Comparison of ENCODE assay signal across 4 fruit fly cellular contexts in genomic region chrX:2197414-2198271, dm6.
TF ChIP-seq lines count a peak whose summit lies in the region.

No protein-coding gene starts in this region.

- no peak for TF ChIP-seq CTCF in whole organism, embryonic (GFP tag; optimal IDR thresholded peaks at IDR 0.05; lab: Kevin White, UChicago)

TF ChIP-seq in whole organism, embryonic, 481 proteins besides CTCF, POLR2A, EP300 and RAD21:
- TF ChIP-seq CG4820 (GFP tag; optimal IDR thresholded peaks at IDR 0.05; lab: Kevin White, UChicago) (peak; percentile 7), cato (GFP tag; optimal IDR thresholded peaks at IDR 0.05; lab: Kevin White, UChicago; ENCODE audit: borderline replicate concordance) (no peak), cas (GFP tag; IDR thresholded peaks at IDR 0.05; lab: Robert Waterston, UW) (no peak), gem (tag; optimal IDR thresholded peaks at IDR 0.05; lab: Kevin White, UChicago) (peak; percentile 2), Med (GFP tag; lab: Kevin White, UChicago) (peak; percentile 29), CG14441 (GFP tag; IDR thresholded peaks at IDR 0.05; lab: Robert Waterston, UW) (no peak), CG3407 (GFP tag; optimal IDR thresholded peaks at IDR 0.05; lab: Kevin White, UChicago) (no peak), sug (tag; optimal IDR thresholded peaks at IDR 0.05; lab: Kevin White, UChicago) (peak; percentile 93), CG12659 (GFP tag; optimal IDR thresholded peaks at IDR 0.05; lab: Kevin White, UChicago) (no peak), CG34376 (GFP tag; optimal IDR thresholded peaks at IDR 0.05; lab: Kevin White, UChicago) (peak; percentile 22), prd (optimal IDR thresholded peaks at IDR 0.05; lab: Kevin White, UChicago) (no peak), prd (GFP tag; IDR thresholded peaks at IDR 0.05; lab: Robert Waterston, UW) (no peak)
TF ChIP-seq in whole organism, embryonic: peak in this region for 5.

TF ChIP-seq in whole organism, prepupa, 60 proteins besides CTCF, POLR2A, EP300 and RAD21:
- no peak for TF ChIP-seq CG8119 (GFP tag; IDR thresholded peaks at IDR 0.05; lab: Robert Waterston, UW)
- no peak for TF ChIP-seq Met (GFP tag; optimal IDR thresholded peaks at IDR 0.05; lab: Kevin White, UChicago)
- TF ChIP-seq salr (GFP tag; optimal IDR thresholded peaks at IDR 0.05; lab: Kevin White, UChicago) = no peak
- TF ChIP-seq Gug (GFP tag; IDR thresholded peaks at IDR 0.05; lab: Robert Waterston, UW) = no peak
- TF ChIP-seq topi (GFP tag; optimal IDR thresholded peaks at IDR 0.05; lab: Kevin White, UChicago) = peak; percentile 22
- peak; percentile 68 for TF ChIP-seq Sox14 (GFP tag; optimal IDR thresholded peaks at IDR 0.05; lab: Kevin White, UChicago)
- no peak for TF ChIP-seq achi (GFP tag; optimal IDR thresholded peaks at IDR 0.05; lab: Kevin White, UChicago)
- TF ChIP-seq Ets21C (GFP tag; optimal IDR thresholded peaks at IDR 0.05; lab: Kevin White, UChicago) = no peak
- no peak for TF ChIP-seq CG6276 (GFP tag; optimal IDR thresholded peaks at IDR 0.05; lab: Kevin White, UChicago)
- TF ChIP-seq Eip93F (GFP tag; optimal IDR thresholded peaks at IDR 0.05; lab: Kevin White, UChicago) = peak; percentile 54
- TF ChIP-seq Eip78C (GFP tag; lab: Kevin White, UChicago) = peak; percentile 67
- TF ChIP-seq svp (GFP tag; lab: Kevin White, UChicago) = peak; percentile 98
- peak; percentile 3 for TF ChIP-seq CG31627 (GFP tag; optimal IDR thresholded peaks at IDR 0.05; lab: Kevin White, UChicago)
- TF ChIP-seq esn (GFP tag; optimal IDR thresholded peaks at IDR 0.05; lab: Kevin White, UChicago) = peak; percentile 28
- no peak for TF ChIP-seq CG6854 (GFP tag; optimal IDR thresholded peaks at IDR 0.05; lab: Kevin White, UChicago)
- no peak for TF ChIP-seq CG4318 (GFP tag; optimal IDR thresholded peaks at IDR 0.05; lab: Kevin White, UChicago)
- peak; percentile 80 for TF ChIP-seq vri (GFP tag; optimal IDR thresholded peaks at IDR 0.05; lab: Kevin White, UChicago)
- no peak for TF ChIP-seq CG6163 (GFP tag; IDR thresholded peaks at IDR 0.05; lab: Robert Waterston, UW)
- no peak for TF ChIP-seq fd59A (GFP tag; optimal IDR thresholded peaks at IDR 0.05; lab: Kevin White, UChicago)

TF ChIP-seq in whole organism, pupa, 21 proteins besides CTCF, POLR2A, EP300 and RAD21:
- TF ChIP-seq CG34367 (tag; optimal IDR thresholded peaks at IDR 0.05; lab: Kevin White, UChicago) (no peak), Ets98B (GFP tag; IDR thresholded peaks at IDR 0.05; lab: Robert Waterston, UW) (peak; percentile 11; the same call in 1 of the 2 replicates), CG32121 (GFP tag; IDR thresholded peaks at IDR 0.05; lab: Robert Waterston, UW) (no peak), CG13204 (GFP tag; optimal IDR thresholded peaks at IDR 0.05; lab: Kevin White, UChicago) (no peak), EcR (GFP tag; optimal IDR thresholded peaks at IDR 0.05; lab: Kevin White, UChicago) (peak; percentile 10), CG4496 (GFP tag; IDR thresholded peaks at IDR 0.05; lab: Robert Waterston, UW) (no peak)

TF ChIP-seq in whole organism, wandering third instar larva, 38 proteins besides CTCF, POLR2A, EP300 and RAD21:
- TF ChIP-seq N (GFP tag; optimal IDR thresholded peaks at IDR 0.05; lab: Kevin White, UChicago) = no peak
- TF ChIP-seq brk (GFP tag; optimal IDR thresholded peaks at IDR 0.05; lab: Kevin White, UChicago) = no peak
- peak; percentile 19 for TF ChIP-seq br (GFP tag; optimal IDR thresholded peaks at IDR 0.05; lab: Kevin White, UChicago)
- no peak for TF ChIP-seq CrebA (GFP tag; optimal IDR thresholded peaks at IDR 0.05; lab: Kevin White, UChicago; ENCODE audit: borderline replicate concordance)
- TF ChIP-seq Vsx2 (GFP tag; optimal IDR thresholded peaks at IDR 0.05; lab: Kevin White, UChicago; ENCODE audit: partially characterized antibody) = no peak
- TF ChIP-seq Jra (GFP tag; optimal IDR thresholded peaks at IDR 0.05; lab: Kevin White, UChicago) = no peak
- TF ChIP-seq dmrt93B (GFP tag; optimal IDR thresholded peaks at IDR 0.05; lab: Kevin White, UChicago) = no peak
- TF ChIP-seq Hr78 (GFP tag; optimal IDR thresholded peaks at IDR 0.05; lab: Kevin White, UChicago) = no peak
- TF ChIP-seq Dif (GFP tag; optimal IDR thresholded peaks at IDR 0.05; lab: Kevin White, UChicago; ENCODE audit: partially characterized antibody) = no peak
- TF ChIP-seq GATAd (GFP tag; optimal IDR thresholded peaks at IDR 0.05; lab: Kevin White, UChicago) = no peak
- TF ChIP-seq foxo (GFP tag; optimal IDR thresholded peaks at IDR 0.05; lab: Kevin White, UChicago) = no peak
- TF ChIP-seq Sp1 (GFP tag; optimal IDR thresholded peaks at IDR 0.05; lab: Kevin White, UChicago) = peak; percentile 28
- no peak for TF ChIP-seq usp (GFP tag; optimal IDR thresholded peaks at IDR 0.05; lab: Kevin White, UChicago)
- peak; percentile 33 for TF ChIP-seq h (GFP tag; optimal IDR thresholded peaks at IDR 0.05; lab: Kevin White, UChicago)
- TF ChIP-seq Mio (GFP tag; optimal IDR thresholded peaks at IDR 0.05; lab: Kevin White, UChicago) = no peak
- peak; percentile 17 for TF ChIP-seq fru (GFP tag; optimal IDR thresholded peaks at IDR 0.05; lab: Kevin White, UChicago)
- no peak for TF ChIP-seq jim (GFP tag; optimal IDR thresholded peaks at IDR 0.05; lab: Kevin White, UChicago)
- no peak for TF ChIP-seq pan (optimal IDR thresholded peaks at IDR 0.05; lab: Kevin White, UChicago)
- TF ChIP-seq sv (GFP tag; optimal IDR thresholded peaks at IDR 0.05; lab: Kevin White, UChicago) = no peak
- TF ChIP-seq dsf (GFP tag; optimal IDR thresholded peaks at IDR 0.05; lab: Kevin White, UChicago; ENCODE audit: borderline replicate concordance) = no peak
- TF ChIP-seq Dfd (GFP tag; optimal IDR thresholded peaks at IDR 0.05; lab: Kevin White, UChicago) = no peak
- TF ChIP-seq HLH106 (tag; optimal IDR thresholded peaks at IDR 0.05; lab: Kevin White, UChicago) = peak; percentile 3
- TF ChIP-seq CG9705 (GFP tag; optimal IDR thresholded peaks at IDR 0.05; lab: Kevin White, UChicago) = no peak
- no peak for TF ChIP-seq sage (GFP tag; optimal IDR thresholded peaks at IDR 0.05; lab: Kevin White, UChicago)
- no peak for TF ChIP-seq psq (GFP tag; optimal IDR thresholded peaks at IDR 0.05; lab: Kevin White, UChicago)
- TF ChIP-seq Hnf4 (GFP tag; optimal IDR thresholded peaks at IDR 0.05; lab: Kevin White, UChicago) = no peak
- no peak for TF ChIP-seq ey (GFP tag; optimal IDR thresholded peaks at IDR 0.05; lab: Kevin White, UChicago)
- TF ChIP-seq Hr83 (GFP tag; optimal IDR thresholded peaks at IDR 0.05; lab: Kevin White, UChicago; ENCODE audit: poor library complexity, severe bottlenecking) = no peak
- no peak for TF ChIP-seq woc (GFP tag; optimal IDR thresholded peaks at IDR 0.05; lab: Kevin White, UChicago)
- TF ChIP-seq Rel (GFP tag; optimal IDR thresholded peaks at IDR 0.05; lab: Kevin White, UChicago) = no peak
- peak; percentile 97 for TF ChIP-seq Rel (tag; optimal IDR thresholded peaks at IDR 0.05; lab: Kevin White, UChicago)
- TF ChIP-seq tai (GFP tag; optimal IDR thresholded peaks at IDR 0.05; lab: Kevin White, UChicago) = no peak
- no peak for TF ChIP-seq CG32264 (GFP tag; optimal IDR thresholded peaks at IDR 0.05; lab: Kevin White, UChicago)
- TF ChIP-seq Abd-B (GFP tag; optimal IDR thresholded peaks at IDR 0.05; lab: Kevin White, UChicago) = no peak
- no peak for TF ChIP-seq lola (GFP tag; optimal IDR thresholded peaks at IDR 0.05; lab: Kevin White, UChicago)
- no peak for TF ChIP-seq dl (GFP tag; optimal IDR thresholded peaks at IDR 0.05; lab: Kevin White, UChicago; ENCODE audit: insufficient read depth in 1 of 2, partially characterized antibody in 2 of 2)
- no peak for TF ChIP-seq OdsH (GFP tag; optimal IDR thresholded peaks at IDR 0.05; lab: Kevin White, UChicago)
- TF ChIP-seq Myc (optimal IDR thresholded peaks at IDR 0.05; lab: Kevin White, UChicago) = no peak
- no peak for TF ChIP-seq rgr (GFP tag; optimal IDR thresholded peaks at IDR 0.05; lab: Kevin White, UChicago)
